Fruit fly (Drosophila melanogaster) whole organism, embryonic: ENCODE measurements around the gene CG10581.

Experiments used
- ATbp ChIP-seq: fragments of 200-800 bp; sonication (Bioruptor generic); optimal IDR thresholded peaks from 2 replicates; lab custom pipeline; 2017; ENCODE audit warnings: missing biosample characterization, mild to moderate bottlenecking, missing genetic modification characterization, missing genetic modification reagents
- CG10147 ChIP-seq: fragments of 200-800 bp; sonication (Bioruptor generic); optimal IDR thresholded peaks from 2 replicates; lab custom pipeline; 2019; ENCODE audit warnings: missing biosample characterization, mild to moderate bottlenecking, missing genetic modification characterization, moderate library complexity
- CG11085 ChIP-seq: fragments of 200-800 bp; sonication (Bioruptor generic); IDR thresholded peaks from 2 replicates; pipeline ENCODE4 v1.3.6; 2022; ENCODE audit warnings: missing biosample characterization, missing genetic modification characterization
- CG11696 ChIP-seq: fragments of 200-800 bp; sonication (Bioruptor generic); IDR thresholded peaks from 2 replicates; pipeline ENCODE4 v1.3.6; 2022; ENCODE audit warnings: missing biosample characterization, missing genetic modification characterization
- CG15011 ChIP-seq: fragments of 200-800 bp; sonication (Bioruptor generic); optimal IDR thresholded peaks from 3 replicates; lab custom pipeline; 2018; ENCODE audit warnings: missing biosample characterization, mild to moderate bottlenecking, missing genetic modification characterization
- CG15269 ChIP-seq: fragments of 200-800 bp; sonication (Bioruptor generic); optimal IDR thresholded peaks from 2 replicates; lab custom pipeline; 2018; ENCODE audit warnings: missing biosample characterization, mild to moderate bottlenecking, missing genetic modification characterization, moderate library complexity
- CG17361 ChIP-seq: fragments of 200-800 bp; sonication (Bioruptor generic); IDR thresholded peaks from 3 replicates; pipeline ENCODE4 v1.3.6; 2022; ENCODE audit warnings: missing biosample characterization, missing genetic modification characterization
- CG3281 ChIP-seq: fragments of 200-800 bp; sonication (Bioruptor generic); optimal IDR thresholded peaks from 3 replicates; lab custom pipeline; 2017; ENCODE audit warnings: missing biosample characterization, mild to moderate bottlenecking, missing genetic modification characterization
- CG4282 ChIP-seq: fragments of 200-800 bp; sonication (Bioruptor generic); optimal IDR thresholded peaks from 2 replicates; lab custom pipeline; 2016; ENCODE audit warnings: missing biosample characterization, missing genetic modification characterization
- CG43689 ChIP-seq: fragments of 200-800 bp; sonication (Bioruptor generic); IDR thresholded peaks from 2 replicates; pipeline ENCODE4 v1.3.6; 2022; ENCODE audit warnings: missing biosample characterization, missing genetic modification characterization
- CG4730 ChIP-seq: fragments of 200-800 bp; sonication (Bioruptor generic); IDR thresholded peaks from 2 replicates; pipeline ENCODE4 v1.3.6; 2022; ENCODE audit warnings: missing biosample characterization, missing genetic modification characterization
- CG6689 ChIP-seq: fragments of 200-800 bp; sonication (Bioruptor generic); IDR thresholded peaks from 2 replicates; pipeline ENCODE4 v1.3.6; 2022; ENCODE audit warnings: missing biosample characterization, missing genetic modification characterization
- CG9437 ChIP-seq: fragments of 200-800 bp; sonication (Bioruptor generic); optimal IDR thresholded peaks from 2 replicates; lab custom pipeline; 2018; ENCODE audit warnings: missing biosample characterization, mild to moderate bottlenecking, missing genetic modification characterization
- CG9932 ChIP-seq: fragments of 200-800 bp; sonication (Bioruptor generic); IDR thresholded peaks from 2 replicates; pipeline ENCODE4 v1.3.6; 2022; ENCODE audit warnings: missing biosample characterization, missing genetic modification characterization
- Dek ChIP-seq: fragments of 200-800 bp; sonication (Bioruptor generic); optimal IDR thresholded peaks from 3 replicates; lab custom pipeline; 2019; ENCODE audit warnings: missing biosample characterization, mild to moderate bottlenecking, missing genetic modification characterization, moderate library complexity
- Dip3 ChIP-seq: fragments of 200-800 bp; sonication (Bioruptor generic); optimal IDR thresholded peaks from 3 replicates; lab custom pipeline; 2016; ENCODE audit warnings: missing biosample characterization, missing genetic modification characterization
- Doc3 ChIP-seq: fragments of 200-800 bp; sonication (Bioruptor generic); IDR thresholded peaks from 3 replicates; pipeline ENCODE4 v1.3.6; 2022; ENCODE audit warnings: missing biosample characterization, missing genetic modification characterization; ENCODE audit not compliant: partially characterized antibody
- Drgx ChIP-seq: fragments of 200-800 bp; sonication (Bioruptor generic); IDR thresholded peaks from 2 replicates; pipeline ENCODE4 v1.3.6; 2022; ENCODE audit warnings: missing biosample characterization, missing genetic modification characterization
- E2f2 ChIP-seq: fragments of 200-800 bp; sonication (Bioruptor generic); IDR thresholded peaks from 2 replicates; pipeline ENCODE4 v1.3.6; 2022; ENCODE audit warnings: missing biosample characterization, missing genetic modification characterization
- Ets65A ChIP-seq: fragments of 200-800 bp; sonication (Bioruptor generic); peaks from one replicate; lab custom pipeline; 2016; ENCODE audit warnings: missing biosample characterization, missing genetic modification characterization
- Ets97D ChIP-seq: fragments of 200-800 bp; sonication (Bioruptor generic); optimal IDR thresholded peaks from 3 replicates; lab custom pipeline; 2016; ENCODE audit warnings: missing biosample characterization, missing genetic modification characterization
- HmgZ ChIP-seq: fragments of 200-800 bp; sonication (Bioruptor generic); optimal IDR thresholded peaks from 2 replicates; lab custom pipeline; 2018; ENCODE audit warnings: missing biosample characterization, mild to moderate bottlenecking, missing genetic modification characterization
- Hmr ChIP-seq: fragments of 200-800 bp; sonication (Bioruptor generic); optimal IDR thresholded peaks from 3 replicates; lab custom pipeline; 2017; ENCODE audit warnings: mild to moderate bottlenecking, missing biosample characterization, missing genetic modification reagents, missing genetic modification characterization
- Hsf ChIP-seq: fragments of 200-800 bp; sonication (Bioruptor generic); optimal IDR thresholded peaks from 3 replicates; lab custom pipeline; 2016; ENCODE audit warnings: missing biosample characterization, missing genetic modification characterization
- Nf-YB ChIP-seq: fragments of 200-800 bp; sonication (Bioruptor generic); optimal IDR thresholded peaks from 3 replicates; lab custom pipeline; 2019; ENCODE audit warnings: missing biosample characterization, mild to moderate bottlenecking, missing genetic modification characterization, moderate library complexity
- Oli ChIP-seq: fragments of 200-800 bp; sonication (Bioruptor generic); optimal IDR thresholded peaks from 2 replicates; lab custom pipeline; 2018; ENCODE audit warnings: missing biosample characterization, mild to moderate bottlenecking, missing genetic modification characterization, moderate library complexity
- PHDP ChIP-seq: fragments of 200-800 bp; sonication (Bioruptor generic); optimal IDR thresholded peaks from 3 replicates; lab custom pipeline; 2018; ENCODE audit warnings: missing biosample characterization, mild to moderate bottlenecking, missing genetic modification characterization, moderate library complexity
- Pdp1 ChIP-seq, 2 experiments: fragments of 200-800 bp; sonication (Bioruptor generic); optimal IDR thresholded peaks; 3 replicates each; lab custom pipeline; 2016; ENCODE audit warnings: missing biosample characterization in 2 of 2, missing genetic modification characterization in 2 of 2, mild to moderate bottlenecking in 1 of 2, moderate library complexity in 1 of 2
- Ptx1 ChIP-seq: fragments of 200-800 bp; sonication (Bioruptor generic); IDR thresholded peaks from 2 replicates; pipeline ENCODE4 v1.3.6; 2022; ENCODE audit warnings: missing biosample characterization, missing genetic modification characterization
- cas ChIP-seq: fragments of 200-800 bp; sonication (Bioruptor generic); IDR thresholded peaks from 2 replicates; pipeline ENCODE4 v1.3.6; 2022; ENCODE audit warnings: missing biosample characterization, missing genetic modification characterization
- cwo ChIP-seq: fragments of 200-800 bp; sonication (Bioruptor generic); optimal IDR thresholded peaks from 3 replicates; lab custom pipeline; 2017; ENCODE audit warnings: missing biosample characterization, missing genetic modification characterization, mild to moderate bottlenecking, moderate library complexity, missing genetic modification reagents
- dmrt99B ChIP-seq: fragments of 200-800 bp; sonication (Bioruptor generic); optimal IDR thresholded peaks from 2 replicates; lab custom pipeline; 2018; ENCODE audit warnings: missing biosample characterization, mild to moderate bottlenecking, missing genetic modification characterization, moderate library complexity
- grau ChIP-seq: fragments of 200-800 bp; optimal IDR thresholded peaks from 3 replicates; lab custom pipeline; 2019; ENCODE audit warnings: missing biosample characterization, mild to moderate bottlenecking, missing genetic modification characterization, moderate library complexity
- hbn ChIP-seq: fragments of 200-800 bp; sonication (Bioruptor generic); IDR thresholded peaks from 2 replicates; pipeline ENCODE4 v1.3.6; 2022; ENCODE audit warnings: missing biosample characterization, missing genetic modification characterization; ENCODE audit not compliant: partially characterized antibody
- lab ChIP-seq: fragments of 200-800 bp; sonication (Bioruptor generic); optimal IDR thresholded peaks from 3 replicates; lab custom pipeline; 2017; ENCODE audit warnings: missing biosample characterization, missing genetic modification characterization, mild to moderate bottlenecking, moderate library complexity, missing genetic modification reagents
- lbe ChIP-seq: fragments of 200-800 bp; sonication (Bioruptor generic); optimal IDR thresholded peaks from 2 replicates; lab custom pipeline; 2016; ENCODE audit warnings: missing biosample characterization, mild to moderate bottlenecking, missing genetic modification characterization
- nmo ChIP-seq: fragments of 200-800 bp; sonication (Bioruptor generic); optimal IDR thresholded peaks from 2 replicates; lab custom pipeline; 2018; ENCODE audit warnings: missing biosample characterization, mild to moderate bottlenecking, missing genetic modification characterization, moderate library complexity
- org-1 ChIP-seq: fragments of 200-800 bp; sonication (Bioruptor generic); optimal IDR thresholded peaks from 2 replicates; lab custom pipeline; 2017; ENCODE audit warnings: missing biosample characterization, missing genetic modification characterization
- pan ChIP-seq, 4 experiments: fragments of >200 bp in 3 of 4; fragments of 200-800 bp in 1 of 4; sonication (Bioruptor generic) in 1 of 4; optimal IDR thresholded peaks in 3 of 4; IDR thresholded peaks in 1 of 4; 2 replicates each; pipeline versions ENCODE4 v1.3.6 to Lab custom; 2017 to 2022; ENCODE audit warnings: missing biosample characterization in 2 of 4, missing genetic modification characterization in 2 of 4, mixed read lengths in 1 of 4
- phol ChIP-seq: fragments of 200-800 bp; sonication (Bioruptor generic); optimal IDR thresholded peaks from 3 replicates; lab custom pipeline; 2018; ENCODE audit warnings: missing biosample characterization, mild to moderate bottlenecking, missing genetic modification characterization, moderate library complexity
- row ChIP-seq: fragments of 200-800 bp; sonication (Bioruptor generic); IDR thresholded peaks from 3 replicates; pipeline ENCODE4 v1.3.6; 2022; ENCODE audit warnings: missing biosample characterization, missing genetic modification characterization
- salm ChIP-seq: fragments of 200-800 bp; sonication (Bioruptor generic); optimal IDR thresholded peaks from 2 replicates; lab custom pipeline; 2018; ENCODE audit warnings: missing biosample characterization, mild to moderate bottlenecking, missing genetic modification characterization
- sisA ChIP-seq: fragments of 200-800 bp; sonication (Bioruptor generic); IDR thresholded peaks from 2 replicates; pipeline ENCODE4 v1.3.6; 2022; ENCODE audit warnings: missing biosample characterization, missing genetic modification characterization
- so ChIP-seq: fragments of 200-800 bp; sonication (Bioruptor generic); IDR thresholded peaks from 3 replicates; pipeline ENCODE4 v1.3.6; 2022; ENCODE audit warnings: missing biosample characterization, missing genetic modification characterization
- tio ChIP-seq: fragments of 200-800 bp; sonication (Bioruptor generic); optimal IDR thresholded peaks from 2 replicates; lab custom pipeline; 2017; ENCODE audit warnings: missing biosample characterization, missing genetic modification characterization, inconsistent platforms
- tll ChIP-seq, 2 experiments: fragments of 200-800 bp in 1 of 2; fragments of >200 bp in 1 of 2; sonication (Bioruptor generic) in 1 of 2; optimal IDR thresholded peaks; 2 replicates each; lab custom pipeline; 2017 to 2019; ENCODE audit warnings: missing biosample characterization in 2 of 2, missing genetic modification characterization in 2 of 2, mild to moderate bottlenecking in 1 of 2, moderate library complexity in 1 of 2

CG10581 gene

dm6 chr3L:21041952-21042933 lies 8.2 kb upstream of the CG10581 start (continued):
- TF ChIP-seq CG10147 (GFP tag; lab: Kevin White, UChicago) (peak; percentile 41), grau (tag; lab: Kevin White, UChicago) (peak; percentile 36), Pdp1 (GFP tag; optimal IDR thresholded peaks at IDR 0.05; lab: Kevin White, UChicago) (peak in 1 of 2 experiments; percentile 1), cwo (GFP tag; lab: Kevin White, UChicago) (no peak), Ets97D (GFP tag; lab: Kevin White, UChicago) (no peak), Hsf (GFP tag; lab: Kevin White, UChicago) (peak; percentile 6), CG11696 (GFP tag; lab: Robert Waterston, UW) (0 out of 2 replicates have a peak, but pooled peaks have one; percentile 14), tio (GFP tag; lab: Kevin White, UChicago) (peak; percentile 3), CG9437 (GFP tag; lab: Kevin White, UChicago) (peak; percentile 11), tll (GFP tag; optimal IDR thresholded peaks at IDR 0.05; lab: Kevin White, UChicago) (no peak), so (GFP tag; lab: Robert Waterston, UW) (peak; percentile 39; the same call in 2 of the 3 replicates), nmo (GFP tag; lab: Kevin White, UChicago) (peak; percentile 9), ATbp (GFP tag; lab: Kevin White, UChicago) (no peak), Drgx (GFP tag; lab: Robert Waterston, UW) (peak; percentile 63), Oli (tag; lab: Kevin White, UChicago) (peak; percentile 49), Hmr (GFP tag; lab: Kevin White, UChicago) (peak; percentile 4), CG43689 (GFP tag; lab: Robert Waterston, UW) (no peak), dmrt99B (tag; lab: Kevin White, UChicago) (peak; percentile 47), Ptx1 (peak; percentile 50), CG11085 (GFP tag; lab: Robert Waterston, UW) (0 out of 2 replicates have a peak, but pooled peaks have one; percentile 6), Ets65A (GFP tag; lab: Kevin White, UChicago) (peak; percentile 1), PHDP (tag; lab: Kevin White, UChicago) (peak; percentile 19), org-1 (peak; percentile 15), CG4282 (no peak), CG6689 (0 out of 2 replicates have a peak, but pooled peaks have one; percentile 12), phol (tag; lab: Kevin White, UChicago) (peak; percentile 40), sisA (GFP tag; lab: Robert Waterston, UW) (0 out of 2 replicates have a peak, but pooled peaks have one; percentile 5), CG15011 (GFP tag; lab: Kevin White, UChicago) (peak; percentile 12), row (peak; percentile 51), cas (GFP tag; lab: Robert Waterston, UW) (no peak), CG9932 (GFP tag; lab: Robert Waterston, UW) (peak; percentile 19; the same call in 1 of the 2 replicates), salm (tag; lab: Kevin White, UChicago) (no peak), Nf-YB (GFP tag; lab: Kevin White, UChicago) (peak; percentile 47), lab (GFP tag; lab: Kevin White, UChicago) (peak; percentile 44), Dip3 (GFP tag; lab: Kevin White, UChicago) (peak; percentile 15), CG17361 (GFP tag; lab: Robert Waterston, UW) (peak; percentile 41; the same call in 1 of the 3 replicates), E2f2 (0 out of 2 replicates have a peak, but pooled peaks have one; percentile 8), HmgZ (no peak), Doc3 (GFP tag; lab: Robert Waterston, UW) (no peak), lbe (GFP tag; lab: Kevin White, UChicago) (no peak), Dek (tag; lab: Kevin White, UChicago) (peak; percentile 2), CG15269 (tag; lab: Kevin White, UChicago) (peak; percentile 46), CG4730 (GFP tag; lab: Robert Waterston, UW) (0 out of 2 replicates have a peak, but pooled peaks have one; percentile 34), CG3281 (GFP tag; lab: Kevin White, UChicago) (peak; percentile 12), hbn (GFP tag; lab: Robert Waterston, UW) (no peak), pan (optimal IDR thresholded peaks at IDR 0.05; lab: Kevin White, UChicago) (no peak), pan (GFP tag; optimal IDR thresholded peaks at IDR 0.05 in 1 of 2, IDR thresholded peaks at IDR 0.05 in 1 of 2) (peak in 1 of 2 experiments; percentile 68)
